Worm (Caenorhabditis elegans): ENCODE measurements around the gene trr-1.

ce11 chrII:11644535-11644934, 31.2 kb downstream of the trr-1 start:
- TF ChIP-seq Y48G9A.11 (GFP tag; IDR thresholded peaks at IDR 0.05) (no peak), madf-5 (GFP tag; IDR thresholded peaks at IDR 0.05) (no peak), nhr-11 (tag; optimal IDR thresholded peaks at IDR 0.05) (no peak), gei-8 (GFP tag; optimal IDR thresholded peaks at IDR 0.05) (no peak), nhr-76 (tag; optimal IDR thresholded peaks at IDR 0.05) (no peak), zip-2 (tag; optimal IDR thresholded peaks at IDR 0.05) (no peak), F10B5.3 (tag; optimal IDR thresholded peaks at IDR 0.05) (no peak)

Measured in whole organism, L4 larva.